Worm (Caenorhabditis elegans): ENCODE data around the gene F35D11.3.

F35D11.3 gene

ce11 chrII:4573084-4573483 is 35.1 kb upstream of the F35D11.3 start:
- TF ChIP-seq zfh-2 (GFP tag; conservative IDR thresholded peaks at IDR 0.05) (0 out of 2 replicates have a peak, but pooled peaks have one; percentile 9), F49E8.2 (tag; optimal IDR thresholded peaks at IDR 0.05; ENCODE audit: insufficient read depth) (no peak), B0019.2 (GFP tag; conservative IDR thresholded peaks at IDR 0.05) (no peak), K11D2.4 (GFP tag; IDR thresholded peaks at IDR 0.05) (no peak), B0336.3 (GFP tag; IDR thresholded peaks at IDR 0.05) (no peak)

ce11 chrII:4574658-4575057 is 33.5 kb upstream of the F35D11.3 start:
- TF ChIP-seq madf-3 (GFP tag; IDR thresholded peaks at IDR 0.05) (no peak), somi-1 (GFP tag; optimal IDR thresholded peaks at IDR 0.05) (no peak), repo-1 (tag; optimal IDR thresholded peaks at IDR 0.05) (no peak), ZK185.1 (tag; optimal IDR thresholded peaks at IDR 0.05; ENCODE audit: poor library complexity, severe bottlenecking) (no peak), aptf-2 (GFP tag; conservative IDR thresholded peaks at IDR 0.05) (no peak), lin-35 (GFP tag; optimal IDR thresholded peaks at IDR 0.05) (no peak), lin-40 (tag; optimal IDR thresholded peaks at IDR 0.05) (no peak), egl-44 (GFP tag; IDR thresholded peaks at IDR 0.05) (no peak), dpl-1 (GFP tag; optimal IDR thresholded peaks at IDR 0.05) (no peak), attf-6 (GFP tag; IDR thresholded peaks at IDR 0.05) (no peak), ccch-3 (GFP tag; optimal IDR thresholded peaks at IDR 0.05) (no peak), pha-4 (tag; optimal IDR thresholded peaks at IDR 0.05) (no peak), Y67H2A.10 (GFP tag; conservative IDR thresholded peaks at IDR 0.05) (no peak), snpc-1.1 (tag; optimal IDR thresholded peaks at IDR 0.05; ENCODE audit: insufficient read depth) (no peak), snpc-4 (GFP tag; optimal IDR thresholded peaks at IDR 0.05) (no peak), snpc-4 (tag; optimal IDR thresholded peaks at IDR 0.05) (no peak), die-1 (tag; optimal IDR thresholded peaks at IDR 0.05) (no peak), rcor-1 (GFP tag; IDR thresholded peaks at IDR 0.05) (no peak), athp-1 (tag; optimal IDR thresholded peaks at IDR 0.05) (no peak), madf-6 (GFP tag; IDR thresholded peaks at IDR 0.05) (no peak), snpc-3.4 (tag; optimal IDR thresholded peaks at IDR 0.05) (no peak)

ce11 chrII:4575579-4575978 is 32.6 kb upstream of the F35D11.3 start:
- no peak for TF ChIP-seq rcor-1 (GFP tag; IDR thresholded peaks at IDR 0.05)
- TF ChIP-seq cebp-2 (GFP tag; IDR thresholded peaks at IDR 0.05): no peak
- no peak for TF ChIP-seq F57A8.1 (GFP tag; optimal IDR thresholded peaks at IDR 0.05)
- no peak for TF ChIP-seq T07F8.4 (tag; optimal IDR thresholded peaks at IDR 0.05)
- no peak for TF ChIP-seq him-1 (tag; optimal IDR thresholded peaks at IDR 0.05)
- no peak for TF ChIP-seq pha-4 (tag; optimal IDR thresholded peaks at IDR 0.05)

ce11 chrII:4577391-4577790 is 30.8 kb upstream of the F35D11.3 start:
- no peak for TF ChIP-seq F57A8.1 (GFP tag; optimal IDR thresholded peaks at IDR 0.05)
- no peak for TF ChIP-seq Y56A3A.18 (GFP tag; IDR thresholded peaks at IDR 0.05)
- TF ChIP-seq rcor-1 (GFP tag; IDR thresholded peaks at IDR 0.05): no peak
- TF ChIP-seq F55B11.4 (tag; optimal IDR thresholded peaks at IDR 0.05; ENCODE audit: borderline replicate concordance, insufficient read depth): no peak
- no peak for TF ChIP-seq bed-2 (GFP tag; IDR thresholded peaks at IDR 0.05)
- TF ChIP-seq sptf-2 (GFP tag; optimal IDR thresholded peaks at IDR 0.05): no peak
